Worm (Caenorhabditis elegans): Measurements from ENCODE around the gene F56D6.20.

The F56D6.20 gene

ce11 chrIV:3878283-3878938, 34.3 kb upstream of the F56D6.20 start, which contains the start of gene F37C4.6:
Gene F37C4.6 (minus strand): TSS chrIV:3878333.
- TF ChIP-seq ceh-100 (GFP tag; IDR thresholded peaks at IDR 0.05) (no peak), nhr-80 (tag; optimal IDR thresholded peaks at IDR 0.05) (peak; percentile 76)

ce11 chrIV:3881119-3881518, 31.6 kb upstream of the F56D6.20 start, which contains the start of the genes F37C4.8 and oac-23:
Gene F37C4.8 (minus strand): TSS chrIV:3881219.
Gene oac-23 (plus strand): TSS chrIV:3881441.
- no peak for TF ChIP-seq let-526 (GFP tag; IDR thresholded peaks at IDR 0.05)
- TF ChIP-seq ztf-28 (GFP tag; IDR thresholded peaks at IDR 0.05), result no peak
- TF ChIP-seq nhr-120 (GFP tag; IDR thresholded peaks at IDR 0.05), result no peak
- TF ChIP-seq ztf-18 (tag; optimal IDR thresholded peaks at IDR 0.05), result no peak
- no peak for TF ChIP-seq B0035.1 (tag; optimal IDR thresholded peaks at IDR 0.05)
- no peak for TF ChIP-seq T07F8.4 (tag; optimal IDR thresholded peaks at IDR 0.05)
- TF ChIP-seq Y56A3A.18 (GFP tag; IDR thresholded peaks at IDR 0.05), result no peak
- no peak for TF ChIP-seq atf-7 (tag; optimal IDR thresholded peaks at IDR 0.05)
- no peak for TF ChIP-seq nfyb-1 (GFP tag; IDR thresholded peaks at IDR 0.05)
- no peak for TF ChIP-seq attf-5 (GFP tag; optimal IDR thresholded peaks at IDR 0.05)

DNA sequence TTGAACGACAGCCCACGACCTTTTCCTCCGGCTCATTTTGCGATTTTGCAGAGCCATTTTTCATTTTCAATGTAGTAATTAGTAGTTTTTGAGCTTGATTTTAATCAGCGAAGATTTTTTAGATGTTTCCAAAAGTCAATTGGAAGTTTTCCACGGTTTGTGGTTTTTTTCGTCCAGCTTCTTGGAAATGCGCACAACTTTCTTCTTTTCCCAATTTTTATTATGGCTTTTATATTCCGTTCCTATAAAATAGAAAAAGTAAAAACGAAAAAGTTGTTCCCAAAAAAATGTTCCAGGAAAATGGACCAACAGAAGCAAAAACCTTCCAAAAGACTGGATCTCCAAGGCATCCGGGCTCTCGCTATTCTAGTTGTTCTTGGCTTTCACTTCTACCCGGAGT, 27.3 kb upstream of the F56D6.20 start, which contains the start of gene oac-22:
oac-22 (plus strand) TSS at position 301 of the 400 bp plus-strand sequence.
- TF ChIP-seq ceh-40 (GFP tag; IDR thresholded peaks at IDR 0.05) (no peak), mes-4 (tag; optimal IDR thresholded peaks at IDR 0.05) (no peak), B0035.1 (tag; optimal IDR thresholded peaks at IDR 0.05) (no peak), ztf-22 (GFP tag; optimal IDR thresholded peaks at IDR 0.05) (no peak), pha-4 (tag; optimal IDR thresholded peaks at IDR 0.05) (no peak), F57A8.1 (GFP tag; optimal IDR thresholded peaks at IDR 0.05) (no peak)

DNA sequence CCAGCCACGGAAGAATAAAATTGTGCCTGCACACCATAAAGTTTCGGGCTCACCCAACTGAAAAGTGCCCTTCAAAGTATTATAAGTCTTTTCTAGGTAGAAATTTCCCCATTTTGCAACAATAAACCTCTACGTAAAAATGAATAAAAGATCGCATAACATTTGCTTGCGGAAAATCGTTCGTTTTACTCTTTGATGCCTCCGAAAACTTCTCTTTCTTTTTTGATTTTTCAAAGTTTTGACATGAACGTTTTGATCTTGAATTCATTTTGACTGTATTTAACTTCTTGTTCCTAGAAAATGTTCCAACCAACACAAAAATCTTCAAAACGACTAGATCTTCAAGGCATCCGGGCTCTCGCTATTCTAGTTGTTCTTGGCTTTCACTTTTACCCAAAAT, 23.7 kb upstream of the F56D6.20 start, which contains the start of gene oac-21:
oac-21 (plus strand) TSS at position 301 of the 400 bp plus-strand sequence.
- no peak for TF ChIP-seq nfya-1 (tag; optimal IDR thresholded peaks at IDR 0.05; ENCODE audit: borderline replicate concordance, insufficient read depth)
- no peak for TF ChIP-seq lin-40 (tag; optimal IDR thresholded peaks at IDR 0.05)
- TF ChIP-seq tbp1 (GFP tag; optimal IDR thresholded peaks at IDR 0.05), result no peak
- no peak for TF ChIP-seq lsy-27 (tag; optimal IDR thresholded peaks at IDR 0.05; ENCODE audit: borderline replicate concordance, insufficient read depth)
- TF ChIP-seq ztf-22 (GFP tag; optimal IDR thresholded peaks at IDR 0.05), result no peak
- no peak for TF ChIP-seq B0035.1 (tag; optimal IDR thresholded peaks at IDR 0.05)
- no peak for TF ChIP-seq Y56A3A.18 (GFP tag; IDR thresholded peaks at IDR 0.05)
- TF ChIP-seq rpc-1 (optimal IDR thresholded peaks at IDR 0.05), result no peak
- no peak for TF ChIP-seq rpc-1 (tag; optimal IDR thresholded peaks at IDR 0.05)
- TF ChIP-seq let-607 (tag; optimal IDR thresholded peaks at IDR 0.05), result no peak
- TF ChIP-seq dpl-1 (GFP tag; optimal IDR thresholded peaks at IDR 0.05), result no peak
- no peak for TF ChIP-seq lin-35 (GFP tag; optimal IDR thresholded peaks at IDR 0.05)
- no peak for TF ChIP-seq snpc-3.4 (tag; optimal IDR thresholded peaks at IDR 0.05)

ce11 chrIV:3892027-3892426, 20.7 kb upstream of the F56D6.20 start, which contains the start of gene F56D6.9:
Gene F56D6.9 (plus strand): TSS chrIV:3892327.
- TF ChIP-seq T07F8.4 (tag; optimal IDR thresholded peaks at IDR 0.05), result no peak
- no peak for TF ChIP-seq ccch-3 (GFP tag; optimal IDR thresholded peaks at IDR 0.05)
- TF ChIP-seq ztf-22 (GFP tag; optimal IDR thresholded peaks at IDR 0.05), result no peak
- no peak for TF ChIP-seq athp-1 (tag; optimal IDR thresholded peaks at IDR 0.05)

All from whole organism, young adult.